Fruit fly (Drosophila melanogaster): ENCODE results near the gene CG11722.

DNA sequence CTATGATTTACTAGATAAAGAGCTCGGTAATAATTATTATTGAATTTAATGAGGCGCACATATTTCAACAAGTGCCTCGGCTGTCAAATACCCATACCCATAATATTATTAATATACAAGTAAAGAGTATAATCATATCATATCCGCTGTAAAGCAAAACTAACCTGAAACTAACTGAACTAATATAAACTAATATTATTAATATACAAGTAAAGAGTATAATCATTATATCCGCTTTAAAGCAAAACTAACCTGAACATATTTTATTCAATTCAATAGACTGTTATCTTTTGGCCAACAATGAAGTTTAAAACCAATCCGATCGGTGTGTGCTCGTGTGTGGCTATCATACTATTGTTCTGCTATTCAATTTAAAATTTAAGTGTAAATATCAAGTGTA is 21.1 kb upstream of the CG11722 start, which contains the start of gene CG33783:
- no peak for TF ChIP-seq psq (optimal IDR thresholded peaks at IDR 0.05)
- no peak for TF ChIP-seq EcR (GFP tag; optimal IDR thresholded peaks at IDR 0.05)
- no peak for TF ChIP-seq usp (GFP tag; optimal IDR thresholded peaks at IDR 0.05)
